Worm (Caenorhabditis elegans): ENCODE measurements around the gene W04D12.1.

Gene W04D12.1

DNA sequence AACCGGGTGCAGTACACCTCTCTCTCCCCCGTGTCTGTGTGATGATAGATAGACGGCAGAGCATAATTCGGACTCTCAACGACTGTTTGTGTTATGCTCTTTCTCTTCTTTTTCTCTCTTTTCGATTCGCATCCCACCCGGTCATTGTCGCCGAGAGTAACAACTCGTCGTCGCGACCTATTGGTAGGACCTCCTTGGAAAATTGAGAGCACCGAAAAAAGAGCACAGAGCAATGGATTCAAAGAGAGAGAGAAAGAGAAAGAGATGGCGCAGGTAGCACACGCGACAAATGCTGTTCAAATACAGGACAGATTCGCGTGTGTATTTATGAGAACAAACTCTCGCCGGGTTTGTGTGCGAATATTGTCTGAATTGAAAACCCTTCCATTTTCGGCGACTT, 6.9 kb downstream of the W04D12.1 start (continued):
- TF ChIP-seq zag-1 (tag; optimal IDR thresholded peaks at IDR 0.05) (no peak), dpl-1 (GFP tag; optimal IDR thresholded peaks at IDR 0.05) (no peak), unc-98 (GFP tag; IDR thresholded peaks at IDR 0.05) (no peak), elt-3 (tag; optimal IDR thresholded peaks at IDR 0.05) (no peak), alr-1 (tag; optimal IDR thresholded peaks at IDR 0.05; ENCODE audit: borderline replicate concordance) (no peak), fkh-4 (tag; optimal IDR thresholded peaks at IDR 0.05; ENCODE audit: borderline replicate concordance) (no peak), efl-1 (optimal IDR thresholded peaks at IDR 0.05) (peak in 1 of 2 experiments; percentile 4), efl-1 (GFP tag; optimal IDR thresholded peaks at IDR 0.05 in 1 of 2) (peak in 1 of 2 experiments; percentile 94), nhr-85 (tag) (no peak), Y116A8C.19 (tag; optimal IDR thresholded peaks at IDR 0.05; ENCODE audit: borderline replicate concordance) (no peak), mef-2 (tag; optimal IDR thresholded peaks at IDR 0.05) (no peak), tbx-2 (tag; optimal IDR thresholded peaks at IDR 0.05) (peak; percentile 55), ces-1 (GFP tag; optimal IDR thresholded peaks at IDR 0.05) (no peak), nhr-19 (GFP tag; conservative IDR thresholded peaks at IDR 0.05) (0 out of 2 replicates have a peak, but pooled peaks have one; percentile 2), xbp-1 (tag; optimal IDR thresholded peaks at IDR 0.05) (no peak), jun-1 (tag; optimal IDR thresholded peaks at IDR 0.05) (no peak), unc-62 (GFP tag; optimal IDR thresholded peaks at IDR 0.05) (no peak), lin-15B (tag; optimal IDR thresholded peaks at IDR 0.05) (no peak), egl-13 (tag; optimal IDR thresholded peaks at IDR 0.05) (no peak), nhr-76 (tag; optimal IDR thresholded peaks at IDR 0.05) (no peak), nhr-11 (tag; optimal IDR thresholded peaks at IDR 0.05) (no peak), elt-2 (tag; optimal IDR thresholded peaks at IDR 0.05) (no peak), hlh-4 (tag; optimal IDR thresholded peaks at IDR 0.05) (no peak), C34B4.2 (tag; optimal IDR thresholded peaks at IDR 0.05) (no peak), ceh-90 (tag; optimal IDR thresholded peaks at IDR 0.05) (no peak), ceh-8 (GFP tag; optimal IDR thresholded peaks at IDR 0.05) (no peak), aly-2 (tag; optimal IDR thresholded peaks at IDR 0.05) (no peak), pag-3 (tag; optimal IDR thresholded peaks at IDR 0.05; ENCODE audit: borderline replicate concordance, insufficient read depth) (no peak), pqm-1 (tag; optimal IDR thresholded peaks at IDR 0.05) (no peak), nhr-90 (tag; optimal IDR thresholded peaks at IDR 0.05; ENCODE audit: poor library complexity) (no peak), mdl-1 (tag; optimal IDR thresholded peaks at IDR 0.05) (peak in 1 of 2 experiments; percentile 62), swsn-7 (tag; optimal IDR thresholded peaks at IDR 0.05) (no peak), ztf-11 (tag; optimal IDR thresholded peaks at IDR 0.05) (no peak), egl-27 (tag; optimal IDR thresholded peaks at IDR 0.05) (no peak), ztf-4 (tag; optimal IDR thresholded peaks at IDR 0.05) (no peak), lsy-2 (tag; optimal IDR thresholded peaks at IDR 0.05) (peak in 1 of 2 experiments; percentile 31), hlh-17 (GFP tag; optimal IDR thresholded peaks at IDR 0.05; ENCODE audit: borderline replicate concordance) (no peak), snu-23 (GFP tag; optimal IDR thresholded peaks at IDR 0.05) (no peak), lin-35 (GFP tag; optimal IDR thresholded peaks at IDR 0.05) (no peak), unc-130 (tag; optimal IDR thresholded peaks at IDR 0.05) (no peak), efl-3 (GFP tag; optimal IDR thresholded peaks at IDR 0.05) (no peak), sup-37 (GFP tag; optimal IDR thresholded peaks at IDR 0.05) (no peak), zip-4 (GFP tag; optimal IDR thresholded peaks at IDR 0.05) (no peak), hpl-2 (GFP tag; optimal IDR thresholded peaks at IDR 0.05) (no peak), ets-5 (GFP tag; IDR thresholded peaks at IDR 0.05) (no peak)
